Fruit fly (Drosophila melanogaster): ENCODE measurements around the gene Prp31.

- no peak for TF ChIP-seq EcR (GFP tag; optimal IDR thresholded peaks at IDR 0.05)
- TF ChIP-seq Snoo (tag; optimal IDR thresholded peaks at IDR 0.05), result no peak
- TF ChIP-seq CG8301 (tag; optimal IDR thresholded peaks at IDR 0.05), result no peak
- TF ChIP-seq CG10348 (GFP tag; IDR thresholded peaks at IDR 0.05), result no peak
- no peak for TF ChIP-seq Ets98B (GFP tag; IDR thresholded peaks at IDR 0.05)
- TF ChIP-seq CG34367 (tag; optimal IDR thresholded peaks at IDR 0.05), result no peak
- no peak for TF ChIP-seq CG15710 (tag; optimal IDR thresholded peaks at IDR 0.05)
- TF ChIP-seq gl (tag; optimal IDR thresholded peaks at IDR 0.05), result no peak
- no peak for TF ChIP-seq fd96Ca (GFP tag; IDR thresholded peaks at IDR 0.05)
- no peak for TF ChIP-seq Pif1A (GFP tag; optimal IDR thresholded peaks at IDR 0.05)
- TF ChIP-seq CG9948 (tag; optimal IDR thresholded peaks at IDR 0.05), result no peak
- TF ChIP-seq CG4496 (GFP tag; IDR thresholded peaks at IDR 0.05), result no peak
Measured at dm6 chr3L:15203585-15203984, 44.7 kb downstream of the Prp31 start.
